Worm (Caenorhabditis elegans) whole organism, L2 larva: ENCODE results near the gene C05D12.3.

Experiments
- F13H6.1 ChIP-seq: sonication (generic microtip); optimal IDR thresholded peaks from 2 replicates; lab custom pipeline; 2016; ENCODE audit warnings: missing genetic modification characterization, missing compliant biosample characterization
- ZK546.5 ChIP-seq: sonication (generic microtip); optimal IDR thresholded peaks from 2 replicates; lab custom pipeline; 2017; ENCODE audit warnings: missing biosample characterization, missing genetic modification characterization
- ama-1 ChIP-seq: fragments of 150-350 bp; optimal IDR thresholded peaks from 2 replicates; lab custom pipeline; 2018; ENCODE audit warnings: inconsistent platforms
- crh-2 ChIP-seq: sonication (generic microtip); optimal IDR thresholded peaks from 2 replicates; lab custom pipeline; 2017; ENCODE audit warnings: missing biosample characterization, missing genetic modification characterization
- lin-13 ChIP-seq: fragments of 150-350 bp; optimal IDR thresholded peaks from 2 replicates; lab custom pipeline; 2014; ENCODE audit warnings: missing biosample characterization, missing genetic modification reagents, missing genetic modification characterization
- lin-39 ChIP-seq: fragments of 150-350 bp; optimal IDR thresholded peaks from 2 replicates; lab custom pipeline; 2014; ENCODE audit warnings: missing biosample characterization, missing genetic modification reagents, missing genetic modification characterization
- lsy-2 ChIP-seq, 2 experiments: fragments of 150-350 bp in 1 of 2; sonication (generic microtip) in 1 of 2; optimal IDR thresholded peaks; 2 replicates each; lab custom pipeline; 2014 to 2017; ENCODE audit warnings: missing biosample characterization in 2 of 2, missing genetic modification characterization in 2 of 2
- nhr-11 ChIP-seq: fragments of 150-350 bp; optimal IDR thresholded peaks from 2 replicates; lab custom pipeline; 2014; ENCODE audit warnings: missing biosample characterization, missing genetic modification characterization
- skn-1 ChIP-seq: sonication (generic microtip); optimal IDR thresholded peaks from 2 replicates; lab custom pipeline; 2017; ENCODE audit warnings: missing biosample characterization, missing genetic modification characterization
- zag-1 ChIP-seq: fragments of 150-350 bp; optimal IDR thresholded peaks from 2 replicates; lab custom pipeline; 2014; ENCODE audit warnings: missing biosample characterization, missing genetic modification characterization
- ztf-1 ChIP-seq: fragments of 200-800 bp; sonication (Bioruptor generic); conservative IDR thresholded peaks from 2 replicates; pipeline ENCODE4 v1.3.6; 2022; ENCODE audit warnings: missing genetic modification characterization, missing compliant biosample characterization

DNA sequence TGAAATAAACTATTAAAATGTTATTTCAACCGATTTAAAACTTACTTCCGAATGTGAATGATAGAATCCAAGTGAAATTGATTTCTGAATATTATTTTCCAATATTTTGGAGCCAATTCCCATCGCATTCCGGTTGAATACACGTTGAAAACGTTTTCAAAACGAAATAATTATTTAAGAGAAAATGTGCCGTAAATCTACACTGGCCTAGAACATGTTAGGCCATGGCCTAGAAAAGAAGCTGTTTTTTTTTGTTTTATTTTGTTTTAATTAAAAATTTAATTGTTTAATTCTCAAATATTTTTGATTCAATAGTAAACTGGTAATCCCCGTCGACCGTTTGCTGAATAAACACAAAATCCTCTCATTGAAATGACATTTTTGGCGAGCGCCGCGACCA is 38.8 kb downstream of the C05D12.3 start:
- TF ChIP-seq nhr-11 (no peak), ztf-1 (no peak), zag-1 (no peak), skn-1 (tag; lab: Kevin White, UChicago) (no peak), lin-13 (GFP tag; lab: Kevin White, UChicago) (no peak), ama-1 (lab: Kevin White, UChicago) (no peak), crh-2 (no peak), lin-39 (no peak), F13H6.1 (no peak), lsy-2 (tag; optimal IDR thresholded peaks at IDR 0.05; lab: Kevin White, UChicago) (no peak), ZK546.5 (no peak)
